Worm (Caenorhabditis elegans) whole organism, L3 larva: ENCODE results near the gene dhs-14.

Source experiments
- ceh-82 ChIP-seq: fragments of 150-350 bp; optimal IDR thresholded peaks from 2 replicates; lab custom pipeline; 2014; ENCODE audit warnings: missing biosample characterization, missing genetic modification characterization
- hmg-11 ChIP-seq: sonication (generic microtip); optimal IDR thresholded peaks from 2 replicates; lab custom pipeline; 2016; ENCODE audit warnings: missing genetic modification characterization, missing compliant biosample characterization
- lin-15B ChIP-seq: fragments of 150-350 bp; optimal IDR thresholded peaks from 2 replicates; lab custom pipeline; 2014; ENCODE audit warnings: missing biosample characterization, missing genetic modification characterization
- nfya-1 ChIP-seq: sonication (generic microtip); optimal IDR thresholded peaks from 2 replicates; lab custom pipeline; 2017; ENCODE audit warnings: missing genetic modification characterization, mild to moderate bottlenecking, missing compliant biosample characterization, antibody characterized with exemption, moderate library complexity; ENCODE audit not compliant: insufficient read depth
- nhr-11 ChIP-seq: fragments of 150-350 bp; optimal IDR thresholded peaks from 2 replicates; lab custom pipeline; 2014; ENCODE audit warnings: missing biosample characterization, missing genetic modification characterization
- nhr-23 ChIP-seq: fragments of 150-350 bp; optimal IDR thresholded peaks from 2 replicates; lab custom pipeline; 2014; ENCODE audit warnings: missing biosample characterization, missing genetic modification reagents, missing genetic modification characterization
- nhr-237 ChIP-seq: fragments of 150-350 bp; optimal IDR thresholded peaks from 2 replicates; lab custom pipeline; 2014; ENCODE audit warnings: missing biosample characterization, missing genetic modification characterization
- sea-2 ChIP-seq: fragments of 150-350 bp; sonication (generic microtip); optimal IDR thresholded peaks from 4 replicates; lab custom pipeline; 2014; ENCODE audit warnings: missing biosample characterization, missing genetic modification reagents, missing genetic modification characterization
- snpc-4 ChIP-seq: fragments of 150-350 bp; optimal IDR thresholded peaks from 2 replicates; lab custom pipeline; 2014; ENCODE audit warnings: missing biosample characterization, missing genetic modification characterization
- tbx-2 ChIP-seq: sonication (generic microtip); optimal IDR thresholded peaks from 2 replicates; lab custom pipeline; 2016; ENCODE audit warnings: mild to moderate bottlenecking, missing genetic modification characterization, missing compliant biosample characterization
- unc-62 ChIP-seq: fragments of 150-350 bp; sonication (generic microtip); optimal IDR thresholded peaks from 4 replicates; lab custom pipeline; 2014; ENCODE audit warnings: missing biosample characterization, missing genetic modification reagents, missing genetic modification characterization

- TF ChIP-seq nhr-11, result no peak
- TF ChIP-seq lin-15B (tag; lab: Kevin White, UChicago), result no peak
- no peak for TF ChIP-seq nhr-237 (tag; lab: Kevin White, UChicago)
- TF ChIP-seq sea-2, result no peak
- no peak for TF ChIP-seq tbx-2 (tag; lab: Kevin White, UChicago)
- TF ChIP-seq nfya-1 (tag; lab: Kevin White, UChicago), result no peak
- TF ChIP-seq snpc-4 (tag; lab: Kevin White, UChicago), result no peak
- TF ChIP-seq hmg-11, result no peak
- TF ChIP-seq nhr-23 (tag; lab: Kevin White, UChicago), result no peak
- no peak for TF ChIP-seq unc-62 (GFP tag; lab: Kevin White, UChicago)
- TF ChIP-seq ceh-82 (tag; lab: Kevin White, UChicago), result no peak
These were observed 37.0 kb upstream of the dhs-14 start for ce11 chrV:2801955-2802354.
